Fruit fly (Drosophila melanogaster): Measurements from ENCODE around the gene tal-AA.

DNA sequence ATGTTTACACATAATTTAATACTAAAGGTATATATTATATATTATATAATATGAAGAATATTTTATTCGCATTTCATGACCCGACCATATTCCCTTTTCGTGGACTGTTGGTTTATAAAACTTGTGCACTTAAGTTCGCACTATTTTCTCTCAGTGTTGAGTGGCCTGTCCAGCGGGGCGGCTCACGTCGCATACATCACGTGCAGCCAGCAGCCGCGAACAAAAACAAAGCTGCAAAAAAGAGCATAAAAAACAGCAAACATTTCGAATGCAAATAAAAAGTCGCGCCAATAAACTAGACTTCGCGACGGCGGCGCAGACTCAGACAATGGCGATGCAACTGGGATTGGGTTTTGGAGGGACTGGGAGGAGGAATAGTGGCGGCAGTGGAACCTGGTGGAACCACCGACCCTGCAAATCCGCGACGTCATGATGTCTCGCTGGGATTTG lies 32.4 kb downstream of the tal-AA start:
- TF ChIP-seq ci (GFP tag; IDR thresholded peaks at IDR 0.05), result no peak
- TF ChIP-seq sens (GFP tag), result no peak
- no peak for TF ChIP-seq fru (optimal IDR thresholded peaks at IDR 0.05)
- no peak for TF ChIP-seq gce (GFP tag; IDR thresholded peaks at IDR 0.05)
- no peak for TF ChIP-seq CG10565 (GFP tag; optimal IDR thresholded peaks at IDR 0.05)
- no peak for TF ChIP-seq crp (GFP tag; optimal IDR thresholded peaks at IDR 0.05)
- no peak for TF ChIP-seq Taf1 (GFP tag; IDR thresholded peaks at IDR 0.05)
- TF ChIP-seq CG7745 (tag; optimal IDR thresholded peaks at IDR 0.05), result no peak
- no peak for TF ChIP-seq Atf3 (GFP tag; optimal IDR thresholded peaks at IDR 0.05)
- no peak for TF ChIP-seq pnt (GFP tag; optimal IDR thresholded peaks at IDR 0.05)
